Worm (Caenorhabditis elegans) whole organism, midembryonic: ENCODE results near the gene F23H11.4.

Experiments used
- T22C8.4 ChIP-seq: fragments of 200-800 bp; sonication (Bioruptor generic); IDR thresholded peaks from 2 replicates; pipeline ENCODE4 v1.3.6; 2022; ENCODE audit warnings: missing genetic modification characterization, missing compliant biosample characterization
- cog-1 ChIP-seq: sonication (generic microtip); optimal IDR thresholded peaks from 2 replicates; lab custom pipeline; 2016; ENCODE audit warnings: missing genetic modification characterization, missing compliant biosample characterization
- flt-1 ChIP-seq: fragments of 200-800 bp; sonication (Bioruptor generic); IDR thresholded peaks from 2 replicates; pipeline ENCODE4 v1.3.6; 2022; ENCODE audit warnings: missing genetic modification characterization, missing compliant biosample characterization
- klf-2 ChIP-seq: fragments of 200-800 bp; sonication (Bioruptor generic); conservative IDR thresholded peaks from 2 replicates; pipeline ENCODE4 v1.3.6; 2022; ENCODE audit warnings: missing genetic modification reagents, missing genetic modification characterization, missing compliant biosample characterization
- med-1 ChIP-seq: sonication (generic microtip); optimal IDR thresholded peaks from 2 replicates; lab custom pipeline; 2017; ENCODE audit warnings: missing genetic modification characterization, mild to moderate bottlenecking, missing compliant biosample characterization, antibody characterized with exemption, missing genetic modification reagents; ENCODE audit not compliant: insufficient read depth
- ref-1 ChIP-seq: fragments of 200-800 bp; sonication (Bioruptor generic); conservative IDR thresholded peaks from 2 replicates; pipeline ENCODE4 v1.3.6; 2022; ENCODE audit warnings: missing genetic modification reagents, missing genetic modification characterization, missing compliant biosample characterization
- tab-1 ChIP-seq: fragments of 200-800 bp; sonication (Bioruptor generic); IDR thresholded peaks from 2 replicates; pipeline ENCODE4 v1.3.6; 2022; ENCODE audit warnings: missing genetic modification characterization, missing compliant biosample characterization
- ztf-23 ChIP-seq: fragments of 200-800 bp; sonication (Bioruptor generic); IDR thresholded peaks from 2 replicates; pipeline ENCODE4 v1.3.6; 2022; ENCODE audit warnings: missing genetic modification reagents, missing genetic modification characterization, missing compliant biosample characterization
- ztf-29 ChIP-seq: fragments of 200-800 bp; sonication (Bioruptor generic); IDR thresholded peaks from 2 replicates; pipeline ENCODE4 v1.3.6; 2022; ENCODE audit warnings: missing genetic modification reagents, missing genetic modification characterization, missing compliant biosample characterization

The F23H11.4 gene

DNA sequence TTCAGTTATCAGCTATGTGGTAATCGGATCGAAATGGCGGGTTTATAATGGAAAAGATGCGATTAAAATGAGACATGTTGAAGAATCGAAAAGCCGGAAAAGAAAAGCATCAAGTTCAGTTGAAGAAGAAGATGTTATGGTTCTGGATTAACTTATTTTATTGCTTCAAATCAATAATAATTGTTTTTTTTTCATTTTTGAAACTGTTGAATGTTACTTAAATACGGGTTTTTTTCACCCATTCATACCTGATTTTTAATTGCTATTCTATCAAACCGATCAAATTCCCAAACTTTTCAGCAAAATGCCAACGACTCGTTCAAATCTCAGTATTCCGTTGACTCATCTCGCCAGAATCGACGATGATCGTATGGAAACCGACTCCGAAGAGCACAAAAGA lies 47.4 kb downstream of the F23H11.4 start, which contains the start of gene exos-4.2:
Gene exos-4.2, plus strand, starts transcription at position 301 of the 400 bp plus-strand sequence.
- TF ChIP-seq flt-1 (GFP tag; lab: Robert Waterston, UW) (no peak), klf-2 (GFP tag; lab: Robert Waterston, UW) (no peak), ref-1 (no peak), T22C8.4 (GFP tag; lab: Robert Waterston, UW) (no peak), ztf-29 (GFP tag; lab: Robert Waterston, UW) (no peak), cog-1 (tag; lab: Kevin White, UChicago) (no peak), med-1 (GFP tag; lab: Kevin White, UChicago) (no peak), tab-1 (GFP tag; lab: Robert Waterston, UW) (no peak), ztf-23 (GFP tag; lab: Robert Waterston, UW) (no peak)

- TF ChIP-seq ztf-29 (GFP tag; lab: Robert Waterston, UW) (no peak), med-1 (GFP tag; lab: Kevin White, UChicago) (no peak), T22C8.4 (GFP tag; lab: Robert Waterston, UW) (no peak), tab-1 (GFP tag; lab: Robert Waterston, UW) (no peak), ztf-23 (GFP tag; lab: Robert Waterston, UW) (no peak), flt-1 (GFP tag; lab: Robert Waterston, UW) (no peak)
These were observed 50.4 kb downstream of the F23H11.4 start for ce11 chrIII:856908-857307.

- TF ChIP-seq flt-1 (GFP tag; lab: Robert Waterston, UW), result no peak
- no peak for TF ChIP-seq tab-1 (GFP tag; lab: Robert Waterston, UW)
- no peak for TF ChIP-seq cog-1 (tag; lab: Kevin White, UChicago)
- no peak for TF ChIP-seq med-1 (GFP tag; lab: Kevin White, UChicago)
- no peak for TF ChIP-seq ztf-29 (GFP tag; lab: Robert Waterston, UW)
- TF ChIP-seq ztf-23 (GFP tag; lab: Robert Waterston, UW), result no peak
- TF ChIP-seq T22C8.4 (GFP tag; lab: Robert Waterston, UW), result no peak
- TF ChIP-seq ref-1, result no peak
- TF ChIP-seq klf-2 (GFP tag; lab: Robert Waterston, UW), result no peak
These were observed 51.1 kb downstream of the F23H11.4 start, which contains the start of gene K02F3.12 for ce11 chrIII:856260-856659. TSS of gene K02F3.12 (plus strand) at chrIII:856560.

DNA sequence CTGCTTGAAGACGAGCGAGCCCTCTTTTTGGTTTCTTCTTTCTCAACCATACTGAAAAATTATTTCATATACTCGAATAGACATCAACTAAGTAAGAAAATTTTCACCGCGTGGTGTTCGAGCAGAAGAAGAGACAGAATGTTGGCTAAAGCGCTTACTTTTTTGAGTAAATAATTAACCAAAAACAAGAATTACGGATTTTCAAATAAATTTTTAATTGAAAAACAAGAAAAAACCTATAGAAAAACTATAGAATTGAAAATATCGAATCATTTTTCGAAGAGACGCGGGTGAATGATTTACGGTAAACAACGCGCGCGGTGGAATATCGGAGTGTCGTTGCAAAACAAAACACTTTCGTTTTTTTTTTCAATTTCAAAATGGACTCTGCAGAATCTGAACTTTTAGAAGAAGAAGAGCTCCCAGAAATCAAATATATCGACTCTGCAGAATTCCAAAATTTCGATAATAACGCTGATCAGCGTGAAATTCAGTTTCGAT lies 53.4 kb downstream of the F23H11.4 start, which contains the start of the genes rnp-5 and tag-51:
Gene rnp-5, minus strand, starts transcription at position 51 of the 501 bp plus-strand sequence.
Gene tag-51, plus strand, starts transcription at position 363 of the 501 bp plus-strand sequence.
- TF ChIP-seq med-1 (GFP tag; lab: Kevin White, UChicago) (no peak), ztf-23 (GFP tag; lab: Robert Waterston, UW) (no peak), cog-1 (tag; lab: Kevin White, UChicago) (no peak), T22C8.4 (GFP tag; lab: Robert Waterston, UW) (no peak), klf-2 (GFP tag; lab: Robert Waterston, UW) (no peak), ref-1 (no peak), ztf-29 (GFP tag; lab: Robert Waterston, UW) (no peak), tab-1 (GFP tag; lab: Robert Waterston, UW) (no peak), flt-1 (GFP tag; lab: Robert Waterston, UW) (no peak)

DNA sequence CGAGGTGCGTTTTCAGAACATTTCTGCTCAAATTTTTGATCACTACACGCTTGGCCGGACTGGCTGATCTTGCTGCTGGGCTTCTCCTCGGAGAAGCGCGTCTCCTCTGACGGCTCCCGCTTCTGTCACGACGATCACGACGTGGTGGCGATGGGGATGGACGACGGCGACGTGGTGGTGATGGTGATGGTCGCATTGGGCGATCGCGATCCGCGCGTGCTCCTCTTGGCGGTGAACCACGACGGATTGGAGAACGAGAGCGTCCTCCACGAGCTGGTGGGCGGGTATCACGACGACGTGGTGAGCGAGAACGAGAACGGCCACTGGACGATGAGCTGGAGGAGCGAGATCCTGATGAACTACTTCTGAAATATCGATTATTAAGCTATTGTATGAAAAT lies 53.9 kb downstream of the F23H11.4 start:
- TF ChIP-seq T22C8.4 (GFP tag; lab: Robert Waterston, UW) (no peak), klf-2 (GFP tag; lab: Robert Waterston, UW) (no peak)

DNA sequence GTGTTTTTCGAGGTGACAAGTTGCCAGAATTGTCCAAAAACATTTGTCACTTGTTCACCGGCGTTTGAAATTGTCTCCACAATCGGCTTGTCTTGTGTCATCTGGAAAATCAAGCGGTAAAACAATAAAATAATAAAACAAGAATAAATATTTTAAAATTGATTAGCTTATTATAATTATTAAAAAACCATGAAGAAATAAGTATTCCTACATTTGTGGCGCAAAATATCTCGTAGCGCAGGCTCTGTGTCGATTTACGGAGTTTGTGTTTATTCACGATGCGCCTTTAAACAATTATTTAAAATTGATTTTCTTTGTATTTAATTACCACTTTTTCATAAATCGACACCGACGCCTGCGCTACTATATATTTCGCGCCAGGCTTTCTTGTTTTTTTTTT lies 55.0 kb downstream of the F23H11.4 start, which contains the start of gene moma-1:
Gene moma-1, minus strand, starts transcription at position 101 of the 400 bp plus-strand sequence.
- TF ChIP-seq klf-2 (GFP tag; lab: Robert Waterston, UW) (no peak), ref-1 (no peak), T22C8.4 (GFP tag; lab: Robert Waterston, UW) (no peak), flt-1 (GFP tag; lab: Robert Waterston, UW) (no peak), tab-1 (GFP tag; lab: Robert Waterston, UW) (no peak), med-1 (GFP tag; lab: Kevin White, UChicago) (no peak), cog-1 (tag; lab: Kevin White, UChicago) (no peak), ztf-29 (GFP tag; lab: Robert Waterston, UW) (no peak), ztf-23 (GFP tag; lab: Robert Waterston, UW) (no peak)
